Fruit fly (Drosophila melanogaster): ENCODE results near the gene CG4935.

DNA sequence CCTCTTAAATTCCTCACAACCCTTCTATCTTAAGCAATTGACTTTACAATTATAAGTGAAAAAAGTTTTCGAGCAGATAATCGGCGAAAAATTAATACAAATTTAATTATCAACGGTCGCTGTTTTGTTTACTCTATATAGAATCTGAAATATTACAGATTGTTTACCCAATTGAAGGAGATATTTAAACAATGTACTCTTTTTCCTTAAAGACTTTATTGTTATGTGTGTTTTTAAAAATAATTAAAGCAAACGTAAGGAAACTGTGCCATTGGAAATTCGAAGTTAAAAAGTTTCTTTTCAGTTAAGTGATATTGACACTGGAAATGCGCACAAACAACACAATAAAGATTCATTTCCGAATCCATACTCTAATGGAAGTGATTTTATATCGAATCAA lies 20.3 kb upstream of the CG4935 start, which contains the start of gene CG42818:
- TF ChIP-seq CG12605 (GFP tag; IDR thresholded peaks at IDR 0.05), result no peak
- TF ChIP-seq CG4496 (GFP tag; IDR thresholded peaks at IDR 0.05), result no peak
- no peak for TF ChIP-seq D1 (tag; optimal IDR thresholded peaks at IDR 0.05)
